Fruit fly (Drosophila melanogaster): ENCODE results near the gene SNF4Agamma.

Gene SNF4Agamma

DNA sequence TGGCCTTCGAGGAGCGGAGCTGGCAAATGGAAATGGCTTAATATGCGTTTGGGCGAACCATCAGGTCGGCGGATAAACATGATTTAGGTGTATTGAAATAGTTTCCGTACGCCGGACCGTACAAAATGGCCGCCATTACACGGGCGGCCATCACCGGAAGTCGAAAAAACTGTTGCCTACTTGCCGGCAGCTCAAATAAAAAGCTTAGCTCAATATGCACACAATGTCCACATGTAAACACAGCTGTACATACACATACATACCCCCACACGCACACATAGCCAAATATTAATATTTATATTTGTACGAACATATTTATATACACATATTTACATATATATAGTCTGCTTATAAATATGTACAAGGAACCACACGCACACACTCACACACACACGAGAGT lies 122.6 kb downstream of the SNF4Agamma start (continued):
- TF ChIP-seq Adf1 (GFP tag; IDR thresholded peaks at IDR 0.05) = no peak
- peak; percentile 35 for TF ChIP-seq wek (GFP tag; optimal IDR thresholded peaks at IDR 0.05)
- no peak for TF ChIP-seq CG1647 (GFP tag; optimal IDR thresholded peaks at IDR 0.05)
- no peak for TF ChIP-seq Sry-β (GFP tag; optimal IDR thresholded peaks at IDR 0.05)
- no peak for TF ChIP-seq bowl (GFP tag; IDR thresholded peaks at IDR 0.05)
- TF ChIP-seq rib (GFP tag; IDR thresholded peaks at IDR 0.05) = no peak
- no peak for TF ChIP-seq CG2889 (GFP tag; IDR thresholded peaks at IDR 0.05)
- TF ChIP-seq CHES-1-like (GFP tag; optimal IDR thresholded peaks at IDR 0.05) = no peak
- no peak for TF ChIP-seq sima (GFP tag; optimal IDR thresholded peaks at IDR 0.05)
- TF ChIP-seq Mes4 (GFP tag; optimal IDR thresholded peaks at IDR 0.05) = no peak
- no peak for TF ChIP-seq CG15479 (GFP tag; optimal IDR thresholded peaks at IDR 0.05)
- peak; percentile 26 for TF ChIP-seq CG6254 (GFP tag; optimal IDR thresholded peaks at IDR 0.05)
- peak; percentile 64; the same call in 1 of the 2 replicates for TF ChIP-seq CG14014 (GFP tag; IDR thresholded peaks at IDR 0.05)
- 0 out of 3 replicates have a peak, but pooled peaks have one; percentile 54 for TF ChIP-seq H15 (GFP tag; IDR thresholded peaks at IDR 0.05)
- TF ChIP-seq nmo (GFP tag; optimal IDR thresholded peaks at IDR 0.05) = peak; percentile 10
- TF ChIP-seq pita (GFP tag; optimal IDR thresholded peaks at IDR 0.05) = no peak
- no peak for TF ChIP-seq sd (tag; optimal IDR thresholded peaks at IDR 0.05)
- no peak for TF ChIP-seq Hey (tag; optimal IDR thresholded peaks at IDR 0.05)
- TF ChIP-seq Nf-YB (GFP tag; optimal IDR thresholded peaks at IDR 0.05) = peak; percentile 17
- TF ChIP-seq vnd (GFP tag; IDR thresholded peaks at IDR 0.05; ENCODE audit: partially characterized antibody) = no peak
- no peak for TF ChIP-seq CG7928 (GFP tag; optimal IDR thresholded peaks at IDR 0.05)
- peak; percentile 91 for TF ChIP-seq Med (GFP tag)
- peak; percentile 75 for TF ChIP-seq phol (tag; optimal IDR thresholded peaks at IDR 0.05)
- TF ChIP-seq CG11247 (GFP tag; IDR thresholded peaks at IDR 0.05) = peak; percentile 47
- TF ChIP-seq Chrac-16 (GFP tag; optimal IDR thresholded peaks at IDR 0.05) = no peak
- no peak for TF ChIP-seq CG10147 (GFP tag; optimal IDR thresholded peaks at IDR 0.05)
- no peak for TF ChIP-seq D (optimal IDR thresholded peaks at IDR 0.05)
- no peak for TF ChIP-seq D (GFP tag; optimal IDR thresholded peaks at IDR 0.05)
- TF ChIP-seq sr (GFP tag; IDR thresholded peaks at IDR 0.05) = peak; percentile 60; the same call in 1 of the 3 replicates
- no peak for TF ChIP-seq Aef1 (GFP tag; IDR thresholded peaks at IDR 0.05)
- TF ChIP-seq gro (GFP tag; optimal IDR thresholded peaks at IDR 0.05) = no peak
- TF ChIP-seq peb (GFP tag; IDR thresholded peaks at IDR 0.05) = no peak
- TF ChIP-seq abd-A (tag; optimal IDR thresholded peaks at IDR 0.05) = no peak
- TF ChIP-seq HmgD (GFP tag; optimal IDR thresholded peaks at IDR 0.05) = no peak
- TF ChIP-seq Meics (GFP tag; optimal IDR thresholded peaks at IDR 0.05) = peak; percentile 43
- TF ChIP-seq CG13624 (GFP tag; optimal IDR thresholded peaks at IDR 0.05) = no peak
- TF ChIP-seq bsh (GFP tag; optimal IDR thresholded peaks at IDR 0.05) = peak in 1 of 2 experiments; percentile 57
- TF ChIP-seq lov (optimal IDR thresholded peaks at IDR 0.05) = no peak
- TF ChIP-seq lov (GFP tag; IDR thresholded peaks at IDR 0.05) = peak; percentile 56; the same call in 2 of the 3 replicates
- peak; percentile 38; the same call in 1 of the 3 replicates for TF ChIP-seq dysf (GFP tag; IDR thresholded peaks at IDR 0.05)
- no peak for TF ChIP-seq stwl (tag; optimal IDR thresholded peaks at IDR 0.05)
- TF ChIP-seq HLH54F (GFP tag; optimal IDR thresholded peaks at IDR 0.05) = no peak
- no peak for TF ChIP-seq YL-1 (GFP tag; optimal IDR thresholded peaks at IDR 0.05)
- peak; percentile 12 for TF ChIP-seq CG15601 (tag; optimal IDR thresholded peaks at IDR 0.05)
- peak; percentile 42 for TF ChIP-seq CG1233 (GFP tag; optimal IDR thresholded peaks at IDR 0.05)
- TF ChIP-seq chm (GFP tag; IDR thresholded peaks at IDR 0.05) = peak; percentile 76
- no peak for TF ChIP-seq Side (GFP tag; optimal IDR thresholded peaks at IDR 0.05)
- TF ChIP-seq sob (GFP tag; IDR thresholded peaks at IDR 0.05) = peak; percentile 66
- TF ChIP-seq tup (GFP tag; optimal IDR thresholded peaks at IDR 0.05) = no peak
- TF ChIP-seq Antp (GFP tag; optimal IDR thresholded peaks at IDR 0.05) = no peak
- TF ChIP-seq CG11504 (tag; optimal IDR thresholded peaks at IDR 0.05) = no peak
- TF ChIP-seq TFAM (GFP tag; optimal IDR thresholded peaks at IDR 0.05) = no peak
